Worm (Caenorhabditis elegans) whole organism, L2 larva: Measurements from ENCODE around the gene smvt-1.

Experiments used
- C34F6.9 ChIP-seq: fragments of 150-350 bp; optimal IDR thresholded peaks from 2 replicates; lab custom pipeline; 2014; ENCODE audit warnings: missing biosample characterization, missing genetic modification characterization
- F13H6.1 ChIP-seq: sonication (generic microtip); optimal IDR thresholded peaks from 2 replicates; lab custom pipeline; 2016; ENCODE audit warnings: missing genetic modification characterization, missing compliant biosample characterization
- R02D3.7 ChIP-seq: fragments of 150-350 bp; optimal IDR thresholded peaks from 2 replicates; lab custom pipeline; 2014; ENCODE audit warnings: missing biosample characterization, missing genetic modification characterization
- Y55F3AM.14 ChIP-seq: fragments of 200-800 bp; sonication (Bioruptor generic); optimal IDR thresholded peaks from 2 replicates; lab custom pipeline; 2018; ENCODE audit warnings: mild to moderate bottlenecking, missing genetic modification characterization, missing compliant biosample characterization
- ZK546.5 ChIP-seq: sonication (generic microtip); optimal IDR thresholded peaks from 2 replicates; lab custom pipeline; 2017; ENCODE audit warnings: missing biosample characterization, missing genetic modification characterization
- blmp-1 ChIP-seq: sonication (generic microtip); optimal IDR thresholded peaks from 2 replicates; lab custom pipeline; 2017; ENCODE audit warnings: missing genetic modification characterization, mild to moderate bottlenecking, missing compliant biosample characterization, antibody characterized with exemption, moderate library complexity; ENCODE audit not compliant: insufficient read depth
- ceh-16 ChIP-seq: fragments of 150-350 bp; optimal IDR thresholded peaks from 2 replicates; lab custom pipeline; 2014; ENCODE audit warnings: missing biosample characterization, missing genetic modification characterization
- crh-2 ChIP-seq: sonication (generic microtip); optimal IDR thresholded peaks from 2 replicates; lab custom pipeline; 2017; ENCODE audit warnings: missing biosample characterization, missing genetic modification characterization
- dmd-4 ChIP-seq: sonication (generic microtip); optimal IDR thresholded peaks from 2 replicates; lab custom pipeline; 2017; ENCODE audit warnings: missing biosample characterization, missing genetic modification characterization
- egl-27 ChIP-seq: sonication (generic microtip); optimal IDR thresholded peaks from 3 replicates; lab custom pipeline; 2017; ENCODE audit warnings: missing biosample characterization, missing genetic modification reagents, missing genetic modification characterization
- elt-3 ChIP-seq: sonication (generic microtip); optimal IDR thresholded peaks from 2 replicates; lab custom pipeline; 2017; ENCODE audit warnings: missing biosample characterization, missing genetic modification characterization
- fos-1 ChIP-seq: fragments of 150-350 bp; optimal IDR thresholded peaks from 2 replicates; lab custom pipeline; 2014; ENCODE audit warnings: missing biosample characterization, missing genetic modification characterization
- gmeb-1 ChIP-seq: fragments of 150-350 bp; optimal IDR thresholded peaks from 2 replicates; lab custom pipeline; 2014; ENCODE audit warnings: missing biosample characterization, missing genetic modification characterization
- lin-13 ChIP-seq: fragments of 150-350 bp; optimal IDR thresholded peaks from 2 replicates; lab custom pipeline; 2014; ENCODE audit warnings: missing biosample characterization, missing genetic modification reagents, missing genetic modification characterization
- lin-39 ChIP-seq: fragments of 150-350 bp; optimal IDR thresholded peaks from 2 replicates; lab custom pipeline; 2014; ENCODE audit warnings: missing biosample characterization, missing genetic modification reagents, missing genetic modification characterization
- lsy-2 ChIP-seq, 2 experiments: fragments of 150-350 bp in 1 of 2; sonication (generic microtip) in 1 of 2; optimal IDR thresholded peaks; 2 replicates each; lab custom pipeline; 2014 to 2017; ENCODE audit warnings: missing biosample characterization in 2 of 2, missing genetic modification characterization in 2 of 2
- mab-5 ChIP-seq: fragments of 150-350 bp; optimal IDR thresholded peaks from 2 replicates; lab custom pipeline; 2014; ENCODE audit warnings: missing biosample characterization, missing genetic modification characterization
- mbf-1 ChIP-seq: sonication (generic microtip); optimal IDR thresholded peaks from 2 replicates; lab custom pipeline; 2017; ENCODE audit warnings: missing biosample characterization, missing genetic modification characterization
- nhr-10 ChIP-seq: sonication (generic microtip); optimal IDR thresholded peaks from 2 replicates; lab custom pipeline; 2017; ENCODE audit warnings: missing biosample characterization, missing genetic modification characterization
- nhr-12 ChIP-seq: fragments of 150-350 bp; optimal IDR thresholded peaks from 2 replicates; lab custom pipeline; 2014; ENCODE audit warnings: missing biosample characterization, missing genetic modification characterization
- nhr-129 ChIP-seq: fragments of 150-350 bp; optimal IDR thresholded peaks from 2 replicates; lab custom pipeline; 2014; ENCODE audit warnings: missing biosample characterization, missing genetic modification characterization
- nhr-21 ChIP-seq: fragments of 150-350 bp; optimal IDR thresholded peaks from 2 replicates; lab custom pipeline; 2014; ENCODE audit warnings: missing biosample characterization, missing genetic modification characterization
- nhr-23 ChIP-seq: fragments of 150-350 bp; optimal IDR thresholded peaks from 2 replicates; lab custom pipeline; 2014; ENCODE audit warnings: missing biosample characterization, missing genetic modification reagents, missing genetic modification characterization
- nhr-25 ChIP-seq: fragments of 150-350 bp; sonication (generic microtip); optimal IDR thresholded peaks from 3 replicates; lab custom pipeline; 2014; ENCODE audit warnings: missing biosample characterization, missing genetic modification characterization
- nhr-6 ChIP-seq: fragments of 150-350 bp; optimal IDR thresholded peaks from 2 replicates; lab custom pipeline; 2014; ENCODE audit warnings: missing biosample characterization, missing genetic modification characterization
- sem-4 ChIP-seq: fragments of 150-350 bp; optimal IDR thresholded peaks from 2 replicates; lab custom pipeline; 2014; ENCODE audit warnings: missing biosample characterization, missing genetic modification reagents, missing genetic modification characterization
- skn-1 ChIP-seq: sonication (generic microtip); optimal IDR thresholded peaks from 2 replicates; lab custom pipeline; 2017; ENCODE audit warnings: missing biosample characterization, missing genetic modification characterization
- sma-3 ChIP-seq: sonication (generic microtip); optimal IDR thresholded peaks from 2 replicates; lab custom pipeline; 2016; ENCODE audit warnings: missing genetic modification reagents, missing genetic modification characterization, missing compliant biosample characterization
- sma-9 ChIP-seq, 2 experiments: fragments of 150-350 bp in 1 of 2; sonication (generic microtip) in 1 of 2; optimal IDR thresholded peaks; 2 replicates each; lab custom pipeline; 2014 to 2016; ENCODE audit warnings: missing genetic modification characterization in 2 of 2, mild to moderate bottlenecking in 1 of 2, missing biosample characterization in 1 of 2, missing compliant biosample characterization in 1 of 2, missing genetic modification reagents in 1 of 2, moderate library complexity in 1 of 2
- snpc-4 ChIP-seq: fragments of 150-350 bp; optimal IDR thresholded peaks from 2 replicates; lab custom pipeline; 2014; ENCODE audit warnings: missing biosample characterization, missing genetic modification characterization
- unc-39 ChIP-seq: fragments of 150-350 bp; optimal IDR thresholded peaks from 2 replicates; lab custom pipeline; 2014; ENCODE audit warnings: missing biosample characterization, missing genetic modification characterization
- unc-55 ChIP-seq: fragments of 150-350 bp; sonication (generic microtip); optimal IDR thresholded peaks from 3 replicates; lab custom pipeline; 2014; ENCODE audit warnings: missing biosample characterization, missing genetic modification reagents, missing genetic modification characterization
- ztf-1 ChIP-seq: fragments of 200-800 bp; sonication (Bioruptor generic); conservative IDR thresholded peaks from 2 replicates; pipeline ENCODE4 v1.3.6; 2022; ENCODE audit warnings: missing genetic modification characterization, missing compliant biosample characterization

smvt-1 gene

DNA sequence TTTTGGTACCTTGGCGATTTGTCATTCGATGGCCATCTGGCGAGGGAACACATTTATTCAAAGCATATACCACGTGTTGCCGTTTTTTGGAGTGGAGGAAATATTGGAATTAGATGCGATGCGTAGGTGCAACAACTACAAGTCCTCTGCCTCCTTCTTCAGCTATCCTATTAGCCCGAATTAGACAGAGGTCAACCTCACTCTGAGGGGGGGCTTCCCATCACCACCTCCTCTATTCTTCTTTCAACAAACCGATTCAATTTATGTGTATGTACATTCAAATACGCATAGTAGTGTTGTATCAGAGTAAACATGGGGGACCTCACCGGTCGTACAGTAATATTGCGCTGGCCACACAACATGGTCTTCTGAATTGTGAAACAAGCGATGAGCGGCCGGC is 51.0 kb downstream of the smvt-1 start:
- TF ChIP-seq ceh-16 (tag; lab: Kevin White, UChicago) (no peak), ztf-1 (GFP tag; lab: Robert Waterston, UW) (no peak)

DNA sequence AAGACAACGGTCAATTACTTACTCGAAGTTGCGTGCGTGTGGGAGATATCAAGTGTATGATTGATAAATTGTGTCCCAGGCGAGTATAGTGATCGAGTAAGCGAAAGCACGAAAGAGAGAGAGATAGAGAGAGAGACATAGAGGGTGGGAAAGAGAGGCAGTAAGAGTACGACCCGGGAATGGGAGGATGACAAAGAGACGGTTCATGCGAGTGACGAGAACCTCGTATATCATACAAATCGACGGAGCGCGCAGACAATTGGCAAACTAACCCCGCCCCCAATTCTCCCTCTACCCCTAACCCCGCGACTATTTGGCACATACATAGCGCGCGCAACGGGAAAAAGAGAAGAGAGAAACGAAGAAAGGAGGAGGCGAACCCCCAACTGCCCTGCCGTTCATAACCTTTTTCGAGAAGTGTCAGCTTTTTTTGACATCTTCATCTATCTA is 52.9 kb downstream of the smvt-1 start, which contains the start of gene rabr-1:
Gene rabr-1, plus strand, starts transcription at position 316 of the 450 bp plus-strand sequence.
- peak; percentile 68 for TF ChIP-seq sma-3
- no peak for TF ChIP-seq nhr-23
- TF ChIP-seq snpc-4 (tag; lab: Kevin White, UChicago) = peak; percentile 27
- TF ChIP-seq nhr-12 (tag; lab: Kevin White, UChicago) = no peak
- TF ChIP-seq nhr-10 (tag; lab: Kevin White, UChicago) = no peak
- no peak for TF ChIP-seq dmd-4
- no peak for TF ChIP-seq sem-4 (tag; lab: Kevin White, UChicago)
- TF ChIP-seq sma-9 (GFP tag; optimal IDR thresholded peaks at IDR 0.05; lab: Kevin White, UChicago) = peak; percentile 69
- TF ChIP-seq sma-9 (tag; optimal IDR thresholded peaks at IDR 0.05; lab: Kevin White, UChicago) = no peak
- TF ChIP-seq gmeb-1 (tag; lab: Kevin White, UChicago) = peak; percentile 3
- peak; percentile 34 for TF ChIP-seq ceh-16 (tag; lab: Kevin White, UChicago)
- TF ChIP-seq C34F6.9 = peak; percentile 30
- peak; percentile 72 for TF ChIP-seq nhr-129 (tag; lab: Kevin White, UChicago)
- TF ChIP-seq lsy-2 (tag; optimal IDR thresholded peaks at IDR 0.05; lab: Kevin White, UChicago) = peak in 1 of 2 experiments; percentile 29
- peak; percentile 59 for TF ChIP-seq egl-27 (tag; lab: Kevin White, UChicago)
- peak; percentile 67 for TF ChIP-seq F13H6.1 (tag; lab: Kevin White, UChicago)
- TF ChIP-seq elt-3 = no peak
- no peak for TF ChIP-seq skn-1 (tag; lab: Kevin White, UChicago)
- peak; percentile 55 for TF ChIP-seq fos-1 (tag; lab: Kevin White, UChicago)
- no peak for TF ChIP-seq R02D3.7
- peak; percentile 51 for TF ChIP-seq nhr-21
- no peak for TF ChIP-seq ZK546.5 (tag; lab: Kevin White, UChicago)
- TF ChIP-seq unc-39 = no peak
- peak; percentile 61 for TF ChIP-seq nhr-25 (tag; lab: Kevin White, UChicago)
- TF ChIP-seq mbf-1 (tag; lab: Kevin White, UChicago) = no peak
- peak; percentile 40 for TF ChIP-seq nhr-6 (tag; lab: Kevin White, UChicago)
- TF ChIP-seq lin-13 = peak; percentile 11
- TF ChIP-seq blmp-1 = peak; percentile 82
- TF ChIP-seq mab-5 = no peak
- TF ChIP-seq, all 48 proteins: peak for 16

DNA sequence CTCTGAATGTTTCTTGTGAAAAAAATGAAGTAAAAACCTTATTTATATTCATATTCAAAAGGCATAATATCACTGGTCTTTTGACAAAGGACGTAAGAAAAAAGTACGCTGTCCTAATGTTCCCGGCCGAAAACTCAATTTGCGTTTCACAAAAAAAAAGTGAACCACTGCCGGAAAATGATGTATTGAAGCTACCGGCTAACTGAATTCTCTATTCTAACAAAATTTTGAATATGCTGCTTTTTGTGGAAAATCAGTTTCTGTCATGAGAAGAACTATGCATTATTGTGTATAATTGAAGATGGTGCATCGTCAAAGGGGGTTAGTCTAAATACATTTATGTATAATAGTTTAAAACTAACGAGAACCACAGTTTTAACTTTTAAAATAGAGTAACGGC is 54.5 kb downstream of the smvt-1 start:
- no peak for TF ChIP-seq crh-2 (tag; lab: Kevin White, UChicago)
- no peak for TF ChIP-seq sem-4 (tag; lab: Kevin White, UChicago)
- TF ChIP-seq nhr-10 (tag; lab: Kevin White, UChicago) = no peak
- no peak for TF ChIP-seq sma-3
- no peak for TF ChIP-seq nhr-25 (tag; lab: Kevin White, UChicago)
- no peak for TF ChIP-seq lin-39 (tag; lab: Kevin White, UChicago)
- no peak for TF ChIP-seq nhr-129 (tag; lab: Kevin White, UChicago)
- no peak for TF ChIP-seq Y55F3AM.14 (GFP tag; lab: Kevin White, UChicago)
- no peak for TF ChIP-seq unc-55 (GFP tag; lab: Kevin White, UChicago)

DNA sequence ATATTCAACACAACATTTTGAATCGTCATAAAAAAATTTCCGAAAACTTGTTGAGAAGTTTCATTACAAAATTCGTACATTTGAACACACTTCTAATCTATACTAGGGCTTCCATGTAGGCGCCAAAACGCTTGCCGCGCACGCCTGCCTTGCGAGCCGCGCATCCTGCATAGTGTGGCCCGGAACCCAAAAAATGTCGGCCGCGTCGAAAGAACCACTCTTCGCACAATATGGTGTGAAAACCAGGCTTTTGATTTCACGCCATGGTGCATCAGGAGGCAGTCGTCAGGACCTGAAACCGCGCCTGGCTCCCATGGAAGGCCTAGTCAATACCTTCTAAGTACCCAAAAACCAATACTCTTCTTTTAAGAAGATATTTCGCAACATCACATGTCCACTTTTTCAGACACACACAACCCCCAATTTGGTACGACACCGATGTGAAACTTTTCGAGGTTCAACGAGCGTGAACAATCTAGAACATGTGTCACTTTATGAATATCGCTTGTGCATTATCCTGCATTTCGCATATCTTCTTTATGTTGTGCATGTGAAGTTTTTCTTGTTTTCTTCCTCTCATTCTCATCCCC is 55.1 kb downstream of the smvt-1 start:
- no peak for TF ChIP-seq ztf-1 (GFP tag; lab: Robert Waterston, UW)
- peak; percentile 19 for TF ChIP-seq snpc-4 (tag; lab: Kevin White, UChicago)
